Worm (Caenorhabditis elegans) whole organism, L4/young adult: ENCODE results near the gene igdb-2.

ENCODE experiments used
- dao-5 ChIP-seq: sonication (generic microtip); optimal IDR thresholded peaks from 2 replicates; lab custom pipeline; 2016; ENCODE audit warnings: missing genotype, missing genetic modification characterization, moderate library complexity, missing compliant biosample characterization
- him-1 ChIP-seq: sonication (generic microtip); optimal IDR thresholded peaks from 2 replicates; lab custom pipeline; 2016; ENCODE audit warnings: missing genotype, missing genetic modification reagents, missing genetic modification characterization, missing compliant biosample characterization

ce11 chrIV:12487194-12487593 is 18.7 kb downstream of the igdb-2 start, which contains the start of gene sru-26:
- no peak for TF ChIP-seq dao-5 (tag; lab: Kevin White, UChicago)
- TF ChIP-seq him-1 (tag; lab: Kevin White, UChicago) = no peak
